Worm (Caenorhabditis elegans): ENCODE results near the gene F55C9.3.
"Not testable (repeated sequence)": the region's sequence is repeated elsewhere in the genome, so short reads cannot be mapped to it uniquely, and the experiment has no call there.

The F55C9.3 gene

DNA sequence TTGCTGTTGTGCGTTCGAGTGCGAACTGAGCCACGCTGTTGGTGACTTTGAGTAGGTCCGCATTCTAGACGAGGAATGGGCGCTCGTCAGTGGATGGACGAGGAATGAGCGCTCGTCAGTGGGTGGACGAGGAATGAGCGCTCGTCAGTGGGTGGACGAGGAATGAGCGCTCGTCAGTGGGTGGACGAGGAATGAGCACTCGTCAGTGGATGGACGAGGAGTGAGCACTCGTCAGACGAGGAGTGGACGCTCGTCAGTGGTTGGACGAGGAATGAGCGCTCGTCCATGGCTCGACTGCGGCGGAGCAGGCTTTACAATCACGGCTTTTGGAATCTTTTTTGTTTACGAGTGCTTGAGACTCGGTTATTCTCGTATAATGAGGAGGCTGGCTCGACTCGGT, 9.5 kb downstream of the F55C9.3 start:
- TF ChIP-seq fkh-10 (GFP tag; optimal IDR thresholded peaks at IDR 0.05) (no peak), elt-1 (tag; optimal IDR thresholded peaks at IDR 0.05) (no peak), egl-27 (tag; optimal IDR thresholded peaks at IDR 0.05) (no peak), snpc-4 (tag; optimal IDR thresholded peaks at IDR 0.05) (no peak), lin-39 (tag; optimal IDR thresholded peaks at IDR 0.05) (no peak), eor-1 (tag; optimal IDR thresholded peaks at IDR 0.05) (no peak), hmg-11 (tag; optimal IDR thresholded peaks at IDR 0.05) (no peak), R02D3.7 (tag; optimal IDR thresholded peaks at IDR 0.05) (no peak), nhr-12 (tag; optimal IDR thresholded peaks at IDR 0.05) (no peak), pha-4 (tag; optimal IDR thresholded peaks at IDR 0.05) (no peak), unc-39 (tag; optimal IDR thresholded peaks at IDR 0.05) (no peak), nfya-1 (tag; optimal IDR thresholded peaks at IDR 0.05; ENCODE audit: insufficient read depth) (no peak), nhr-43 (tag; optimal IDR thresholded peaks at IDR 0.05; ENCODE audit: poor library complexity, severe bottlenecking) (no peak), jun-1 (tag; optimal IDR thresholded peaks at IDR 0.05) (no peak), tbx-2 (tag; optimal IDR thresholded peaks at IDR 0.05) (no peak), lsy-12 (tag; optimal IDR thresholded peaks at IDR 0.05) (no peak)

DNA sequence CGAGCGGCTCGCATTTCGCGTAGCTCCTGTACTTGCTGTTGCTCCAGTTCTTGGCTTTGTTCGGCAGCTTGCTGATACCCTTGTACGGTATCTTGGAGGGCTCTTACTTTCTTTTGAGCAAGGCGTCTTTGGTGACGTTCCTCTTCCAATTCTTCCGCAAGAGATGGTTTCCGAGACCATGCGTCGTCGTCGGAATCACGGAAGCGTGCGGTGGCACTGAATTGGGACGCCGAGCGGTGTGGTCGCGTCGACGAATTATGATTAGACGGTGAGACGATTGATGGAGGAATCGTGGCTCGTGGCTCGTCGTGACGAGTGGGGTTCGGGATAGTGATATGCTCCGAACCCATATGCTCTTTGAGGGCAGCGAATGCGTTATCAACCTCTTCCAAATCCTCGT, 11.6 kb downstream of the F55C9.3 start:
- TF ChIP-seq nhr-237 (tag; optimal IDR thresholded peaks at IDR 0.05) (no peak), fos-1 (tag; optimal IDR thresholded peaks at IDR 0.05) (no peak), egl-5 (tag; optimal IDR thresholded peaks at IDR 0.05) (no peak)

DNA sequence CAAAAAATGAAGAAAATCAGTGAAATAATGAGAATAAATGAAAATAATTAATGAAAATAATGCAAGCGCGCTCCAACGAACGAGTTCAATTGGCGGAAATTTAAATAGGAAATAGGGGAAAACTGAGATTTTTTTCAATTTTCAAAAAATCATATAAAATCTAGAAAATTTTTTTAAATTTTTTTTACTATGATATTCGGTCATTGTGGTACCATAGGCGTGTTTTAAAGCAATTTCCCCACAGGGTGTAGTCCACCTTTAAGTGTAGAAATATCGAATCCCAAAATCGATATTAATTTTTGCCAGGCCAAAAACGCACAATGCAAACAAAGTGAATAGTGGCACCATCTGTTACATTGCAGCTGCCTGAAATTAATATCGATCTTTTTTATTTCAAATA, 23.8 kb downstream of the F55C9.3 start, which contains the start of gene F21D9.1:
F21D9.1 (plus strand) TSS at position 301 of the 400 bp plus-strand sequence.
- not testable (repeated sequence) for TF ChIP-seq ztf-11 (tag; optimal IDR thresholded peaks at IDR 0.05); daf-12 (tag; optimal IDR thresholded peaks at IDR 0.05); nfya-1 (tag; optimal IDR thresholded peaks at IDR 0.05; ENCODE audit: insufficient read depth)

DNA sequence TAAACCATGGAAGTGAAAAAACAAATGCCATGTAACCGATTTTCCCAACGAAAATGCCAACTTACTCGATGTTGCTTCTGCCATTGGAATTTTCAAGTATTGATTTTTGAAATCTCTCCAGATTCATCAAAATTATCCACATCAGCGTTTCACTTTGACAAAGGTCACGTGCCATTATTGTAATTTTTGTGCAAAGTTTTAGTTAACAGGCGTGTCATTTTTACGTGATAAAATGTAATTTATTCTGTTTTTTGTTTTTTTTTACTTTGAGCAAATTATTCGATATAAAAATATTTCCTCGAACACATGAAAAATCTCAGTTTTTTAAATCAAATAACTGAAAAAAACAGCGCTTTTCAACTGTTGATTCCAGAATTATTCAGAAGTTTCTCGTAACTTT, 25.6 kb downstream of the F55C9.3 start, which contains the start of gene F21D9.2:
F21D9.2 (minus strand) TSS at position 101 of the 400 bp plus-strand sequence.
- TF ChIP-seq ceh-82 (tag; optimal IDR thresholded peaks at IDR 0.05): no peak
- no peak for TF ChIP-seq nhr-237 (tag; optimal IDR thresholded peaks at IDR 0.05)
- TF ChIP-seq fkh-10 (GFP tag; optimal IDR thresholded peaks at IDR 0.05): no peak
- TF ChIP-seq unc-39 (tag; optimal IDR thresholded peaks at IDR 0.05): no peak
- no peak for TF ChIP-seq jun-1 (tag; optimal IDR thresholded peaks at IDR 0.05)
- TF ChIP-seq mdl-1 (tag; optimal IDR thresholded peaks at IDR 0.05): no peak
- TF ChIP-seq ceh-16 (tag; optimal IDR thresholded peaks at IDR 0.05): no peak
- no peak for TF ChIP-seq ceh-28 (tag; optimal IDR thresholded peaks at IDR 0.05)
- no peak for TF ChIP-seq elt-3 (tag; optimal IDR thresholded peaks at IDR 0.05)
- no peak for TF ChIP-seq egl-27 (tag; optimal IDR thresholded peaks at IDR 0.05)
- no peak for TF ChIP-seq nhr-12 (tag; optimal IDR thresholded peaks at IDR 0.05)
- no peak for TF ChIP-seq nhr-77 (tag; optimal IDR thresholded peaks at IDR 0.05)
- no peak for TF ChIP-seq snpc-4 (tag; optimal IDR thresholded peaks at IDR 0.05)

DNA sequence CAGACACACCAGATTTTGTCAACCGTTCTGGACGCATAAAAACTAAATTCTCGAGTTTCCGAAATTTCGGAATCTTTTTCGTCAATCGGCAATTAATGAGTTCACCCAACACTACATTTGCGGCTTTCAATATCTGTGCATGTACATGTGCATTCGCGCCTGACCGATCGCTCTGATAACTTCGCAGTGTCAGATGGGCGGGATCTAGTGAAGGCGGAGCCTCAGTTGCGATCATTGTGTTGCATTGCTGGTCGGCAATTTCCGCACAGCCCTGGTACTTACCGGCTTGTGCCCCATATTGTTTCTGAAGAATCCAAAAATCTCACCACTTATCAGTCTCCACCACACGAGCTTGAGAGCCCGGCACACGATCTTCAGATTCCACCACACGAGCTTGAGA, 27.3 kb downstream of the F55C9.3 start:
- TF ChIP-seq nhr-237 (tag; optimal IDR thresholded peaks at IDR 0.05) (no peak), eor-1 (tag; optimal IDR thresholded peaks at IDR 0.05) (no peak), sea-2 (GFP tag; optimal IDR thresholded peaks at IDR 0.05) (no peak), nhr-67 (tag; optimal IDR thresholded peaks at IDR 0.05) (no peak), ztf-11 (tag; optimal IDR thresholded peaks at IDR 0.05) (no peak), ZK546.5 (tag; optimal IDR thresholded peaks at IDR 0.05) (no peak), nfya-1 (tag; optimal IDR thresholded peaks at IDR 0.05; ENCODE audit: insufficient read depth) (no peak), pqm-1 (tag; optimal IDR thresholded peaks at IDR 0.05) (no peak)

DNA sequence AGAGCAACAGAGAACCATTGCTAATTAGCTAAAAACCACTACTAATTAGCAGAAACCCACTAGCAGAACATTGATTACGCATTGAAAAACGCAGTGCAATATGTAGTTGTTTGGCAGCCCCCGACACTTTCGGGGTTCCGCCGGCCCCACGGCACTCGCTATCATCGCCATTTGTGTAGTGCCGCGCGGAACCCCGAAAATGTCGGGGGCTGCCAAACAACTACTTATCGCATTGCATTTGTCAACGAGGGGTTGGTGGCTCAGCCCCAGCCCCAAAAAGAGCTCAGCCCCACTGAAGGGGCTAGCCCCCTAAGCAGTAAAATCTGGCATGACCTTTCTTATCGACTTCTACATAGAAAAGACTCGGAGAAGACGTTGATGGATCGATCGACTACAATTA, 28.6 kb downstream of the F55C9.3 start:
- TF ChIP-seq nhr-28 (tag; optimal IDR thresholded peaks at IDR 0.05) (no peak), nhr-237 (tag; optimal IDR thresholded peaks at IDR 0.05) (no peak), ceh-9 (tag; optimal IDR thresholded peaks at IDR 0.05) (no peak), elt-3 (tag; optimal IDR thresholded peaks at IDR 0.05) (no peak), nhr-43 (tag; optimal IDR thresholded peaks at IDR 0.05; ENCODE audit: poor library complexity, severe bottlenecking) (no peak), hmg-11 (tag; optimal IDR thresholded peaks at IDR 0.05) (no peak), nhr-23 (tag; optimal IDR thresholded peaks at IDR 0.05) (no peak), R02D3.7 (tag; optimal IDR thresholded peaks at IDR 0.05) (no peak), egl-5 (tag; optimal IDR thresholded peaks at IDR 0.05) (no peak), lsy-12 (tag; optimal IDR thresholded peaks at IDR 0.05) (no peak), elt-1 (tag; optimal IDR thresholded peaks at IDR 0.05) (no peak), fos-1 (tag; optimal IDR thresholded peaks at IDR 0.05) (no peak), fkh-2 (tag; optimal IDR thresholded peaks at IDR 0.05) (no peak), unc-39 (tag; optimal IDR thresholded peaks at IDR 0.05) (no peak), skn-1 (tag; optimal IDR thresholded peaks at IDR 0.05) (no peak), mml-1 (tag; optimal IDR thresholded peaks at IDR 0.05) (no peak), nfya-1 (tag; optimal IDR thresholded peaks at IDR 0.05; ENCODE audit: insufficient read depth) (no peak)

All from whole organism, L3 larva.